Fruit fly (Drosophila melanogaster): ENCODE measurements around the gene CG18477.
"Not testable (repeated sequence)": the region's sequence is repeated elsewhere in the genome, so short reads cannot be mapped to it uniquely, and the experiment has no call there.

dm6 chr2L:15694371-15694770 lies 33.5 kb downstream of the CG18477 start, which contains the start of gene CG44140:
- not testable (repeated sequence) for TF ChIP-seq Snoo (tag; optimal IDR thresholded peaks at IDR 0.05); CG4496 (GFP tag; IDR thresholded peaks at IDR 0.05); Ets98B (GFP tag; IDR thresholded peaks at IDR 0.05); gl (tag; optimal IDR thresholded peaks at IDR 0.05)
